Worm (Caenorhabditis elegans): ENCODE results near the gene F46C5.9.

Gene F46C5.9

DNA sequence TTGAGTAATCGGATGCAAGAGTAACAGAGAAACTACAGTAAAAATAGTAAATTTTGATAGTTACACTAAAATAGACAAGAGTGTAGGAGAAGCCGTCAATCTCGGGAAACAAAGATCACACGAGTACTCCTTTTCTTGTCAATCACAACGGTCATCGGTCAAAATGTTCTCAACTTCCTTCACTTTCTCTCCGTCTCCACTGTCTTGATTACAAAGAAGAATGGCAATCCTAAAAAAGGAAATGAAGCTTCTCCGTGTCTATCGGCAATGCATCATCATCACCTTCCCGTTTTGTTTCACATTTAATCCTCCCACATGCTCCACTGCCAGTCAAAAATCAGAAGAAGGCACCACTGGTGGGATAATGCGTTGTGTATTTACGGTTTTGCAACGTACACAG lies 10.8 kb downstream of the F46C5.9 start:
- no peak for TF ChIP-seq Y67H2A.10 (GFP tag; conservative IDR thresholded peaks at IDR 0.05)
- 0 out of 2 replicates have a peak, but pooled peaks have one; percentile 31 for TF ChIP-seq cebp-2 (GFP tag; IDR thresholded peaks at IDR 0.05)

DNA sequence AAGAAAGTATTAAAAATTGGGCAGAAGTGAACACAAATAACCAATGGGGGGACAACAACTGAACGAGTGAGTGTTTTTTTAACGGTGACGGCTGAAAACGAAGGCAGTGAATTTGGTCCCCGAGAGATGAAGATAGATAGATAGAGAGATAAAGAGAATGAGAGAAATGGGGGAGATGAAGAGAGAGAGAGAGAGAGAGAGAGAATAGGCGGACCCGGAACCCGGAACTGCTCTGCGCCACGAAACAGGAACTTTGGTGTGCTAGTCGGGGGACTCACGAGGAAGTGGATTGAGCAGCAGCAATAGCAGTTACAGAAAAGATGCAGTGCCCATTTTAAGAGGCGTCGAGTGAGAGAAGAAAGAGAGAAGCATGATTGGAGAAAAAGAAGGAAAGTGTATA lies 14.1 kb downstream of the F46C5.9 start:
- TF ChIP-seq B0261.1 (tag; optimal IDR thresholded peaks at IDR 0.05), result no peak
- TF ChIP-seq egrh-3 (GFP tag; IDR thresholded peaks at IDR 0.05), result peak; percentile 41; the same call in 1 of the 2 replicates
- TF ChIP-seq madf-3 (GFP tag; IDR thresholded peaks at IDR 0.05), result no peak
- peak; percentile 31 for TF ChIP-seq ZK185.1 (tag; optimal IDR thresholded peaks at IDR 0.05; ENCODE audit: poor library complexity, severe bottlenecking)
- TF ChIP-seq ceh-27 (GFP tag; optimal IDR thresholded peaks at IDR 0.05), result peak; percentile 79
- TF ChIP-seq hmg-20 (GFP tag; IDR thresholded peaks at IDR 0.05), result 0 out of 2 replicates have a peak, but pooled peaks have one; percentile 17
- TF ChIP-seq K12H6.12 (tag; optimal IDR thresholded peaks at IDR 0.05), result peak; percentile 94
- peak; percentile 66 for TF ChIP-seq chd-7 (tag; optimal IDR thresholded peaks at IDR 0.05)
- TF ChIP-seq C06A6.2 (GFP tag; conservative IDR thresholded peaks at IDR 0.05), result 0 out of 2 replicates have a peak, but pooled peaks have one; percentile 17
- TF ChIP-seq lsl-1 (GFP tag; optimal IDR thresholded peaks at IDR 0.05), result no peak
- TF ChIP-seq fkh-3 (tag; optimal IDR thresholded peaks at IDR 0.05), result no peak
- TF ChIP-seq attf-5 (GFP tag; optimal IDR thresholded peaks at IDR 0.05), result peak; percentile 26
- peak; percentile 63 for TF ChIP-seq somi-1 (GFP tag; optimal IDR thresholded peaks at IDR 0.05)
- peak; percentile 8 for TF ChIP-seq madf-10 (tag; optimal IDR thresholded peaks at IDR 0.05)
- TF ChIP-seq ztf-18 (tag; optimal IDR thresholded peaks at IDR 0.05), result peak; percentile 5

DNA sequence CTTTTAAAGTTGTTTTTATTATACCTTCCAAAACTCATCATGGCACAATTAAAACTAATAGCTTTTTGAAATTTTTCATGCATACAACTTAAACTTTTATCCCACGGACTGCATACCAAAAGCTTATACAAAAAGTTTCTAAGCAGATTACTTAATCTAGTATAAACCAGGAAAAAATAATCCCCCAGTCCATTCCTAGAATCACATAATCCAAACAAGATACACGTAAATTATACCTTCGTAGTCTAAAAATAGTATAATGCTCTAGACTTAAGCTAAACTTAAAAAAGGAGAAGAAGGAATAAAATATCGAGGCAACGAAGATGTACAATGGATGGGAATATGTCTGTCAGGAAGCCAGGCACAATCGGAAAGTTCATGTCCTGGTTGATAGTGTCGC lies 15.3 kb downstream of the F46C5.9 start:
- no peak for TF ChIP-seq bed-1 (GFP tag; IDR thresholded peaks at IDR 0.05)
- TF ChIP-seq F55B11.4 (tag; optimal IDR thresholded peaks at IDR 0.05; ENCODE audit: borderline replicate concordance, insufficient read depth), result no peak

DNA sequence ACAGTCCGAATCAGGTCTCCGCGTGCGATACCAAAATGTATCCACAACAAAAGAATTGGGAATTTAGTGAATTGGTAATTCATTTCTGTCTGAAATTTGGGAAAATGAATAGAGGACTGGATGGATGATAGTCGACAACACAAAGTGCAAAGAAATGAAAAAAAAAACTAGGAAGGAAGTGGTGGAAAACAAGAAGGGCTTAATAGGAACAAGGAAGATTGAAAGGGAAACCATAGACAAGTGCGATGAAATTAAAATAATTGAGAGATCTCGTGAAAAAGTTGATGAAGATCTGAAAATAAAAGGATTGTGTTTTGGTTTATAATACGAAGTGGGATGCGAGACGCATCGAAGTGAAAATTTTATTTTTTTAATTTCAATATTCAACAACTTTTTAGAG lies 16.5 kb downstream of the F46C5.9 start, which contains the start of gene F07H5.7:
Gene F07H5.7, minus strand, starts transcription at position 101 of the 400 bp plus-strand sequence.
- TF ChIP-seq F57A8.1 (GFP tag; optimal IDR thresholded peaks at IDR 0.05), result no peak
- TF ChIP-seq nfya-1 (tag; optimal IDR thresholded peaks at IDR 0.05; ENCODE audit: borderline replicate concordance, insufficient read depth), result no peak
- TF ChIP-seq hlh-26 (GFP tag; conservative IDR thresholded peaks at IDR 0.05), result no peak

DNA sequence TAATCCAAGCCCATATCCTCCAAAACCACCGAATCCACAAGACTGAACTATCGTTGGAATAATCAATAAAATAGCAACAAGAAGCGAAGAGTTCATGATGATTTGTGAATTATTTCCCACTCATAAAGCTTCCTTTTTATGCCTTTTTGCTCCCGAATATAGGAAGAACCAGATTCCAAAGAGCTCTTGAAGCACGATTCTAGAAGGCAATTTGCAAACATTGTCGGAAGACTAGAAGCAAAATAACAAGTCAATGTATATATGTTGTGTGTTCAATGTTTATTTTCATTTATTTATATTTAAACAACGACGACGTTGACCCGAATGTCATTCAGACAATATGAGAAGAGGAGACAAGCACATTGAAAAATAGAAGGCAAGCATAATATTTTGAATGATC lies 17.9 kb downstream of the F46C5.9 start, which contains the start of gene idpa-2:
Gene idpa-2, minus strand, starts transcription at position 101 of the 400 bp plus-strand sequence.
- TF ChIP-seq nhr-80 (tag; optimal IDR thresholded peaks at IDR 0.05), result no peak
- no peak for TF ChIP-seq nfya-1 (tag; optimal IDR thresholded peaks at IDR 0.05; ENCODE audit: borderline replicate concordance, insufficient read depth)
- TF ChIP-seq tlf-1 (GFP tag; optimal IDR thresholded peaks at IDR 0.05), result no peak
- no peak for TF ChIP-seq cebp-2 (GFP tag; IDR thresholded peaks at IDR 0.05)
- TF ChIP-seq Y53F4B.3 (GFP tag; IDR thresholded peaks at IDR 0.05), result no peak
- no peak for TF ChIP-seq sptf-2 (GFP tag; optimal IDR thresholded peaks at IDR 0.05)
- no peak for TF ChIP-seq snpc-1.3 (tag; optimal IDR thresholded peaks at IDR 0.05; ENCODE audit: insufficient read depth)

DNA sequence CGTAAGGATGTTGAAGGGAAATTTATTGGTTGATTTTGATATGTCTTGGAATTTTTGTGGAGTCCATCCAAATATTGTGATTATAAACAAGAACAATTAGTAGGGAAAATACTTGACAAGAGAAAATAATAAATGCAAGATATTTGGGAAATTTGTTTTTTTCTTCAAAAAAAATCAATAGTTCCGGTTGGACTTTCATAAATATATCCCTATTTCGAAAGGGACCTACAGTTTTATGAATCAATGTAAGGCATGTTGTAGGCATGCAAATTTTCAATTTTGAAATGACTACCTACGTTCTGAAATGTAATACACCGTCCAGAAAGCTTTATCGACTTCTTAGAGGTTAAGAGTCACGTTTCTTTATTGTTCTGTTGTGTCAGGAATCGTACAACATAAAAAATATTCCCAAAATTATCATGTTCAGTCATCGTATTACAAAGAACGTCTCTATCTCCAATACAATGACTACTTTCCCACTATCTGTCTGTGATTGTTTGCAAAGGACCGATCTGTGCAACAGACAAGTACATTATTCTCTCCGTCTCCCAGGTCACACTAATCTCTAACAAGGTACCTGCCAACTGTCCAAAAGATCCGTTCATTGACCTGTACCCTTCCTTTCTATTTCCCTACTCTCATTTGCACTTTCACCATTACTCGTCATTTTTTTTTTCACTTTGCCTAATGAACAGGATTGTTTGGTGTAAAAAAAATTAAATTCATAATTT lies 20.5 kb downstream of the F46C5.9 start, which contains the start of gene F07H5.13:
Gene F07H5.13, plus strand, starts transcription at position 730 of the 731 bp plus-strand sequence.
- no peak for TF ChIP-seq mcd-1 (GFP tag; IDR thresholded peaks at IDR 0.05)
- no peak for TF ChIP-seq unc-130 (GFP tag; optimal IDR thresholded peaks at IDR 0.05)
- TF ChIP-seq madf-3 (GFP tag; IDR thresholded peaks at IDR 0.05), result no peak
- TF ChIP-seq Y53F4B.3 (GFP tag; IDR thresholded peaks at IDR 0.05), result no peak
- no peak for TF ChIP-seq cebp-2 (GFP tag; IDR thresholded peaks at IDR 0.05)
- TF ChIP-seq ztf-3 (GFP tag; optimal IDR thresholded peaks at IDR 0.05), result peak; percentile 11
- no peak for TF ChIP-seq C17E4.6 (GFP tag; IDR thresholded peaks at IDR 0.05)
- no peak for TF ChIP-seq F33H1.4 (GFP tag; IDR thresholded peaks at IDR 0.05)
- no peak for TF ChIP-seq madf-8 (GFP tag; conservative IDR thresholded peaks at IDR 0.05)
- TF ChIP-seq madf-10 (tag; optimal IDR thresholded peaks at IDR 0.05), result peak; percentile 33
- TF ChIP-seq F23B12.7 (tag; optimal IDR thresholded peaks at IDR 0.05; ENCODE audit: insufficient read depth), result no peak
- TF ChIP-seq gei-17 (GFP tag; optimal IDR thresholded peaks at IDR 0.05), result no peak
- TF ChIP-seq fkh-3 (tag; optimal IDR thresholded peaks at IDR 0.05), result no peak
- no peak for TF ChIP-seq lag-1 (GFP tag; IDR thresholded peaks at IDR 0.05)
- TF ChIP-seq mes-4 (tag; optimal IDR thresholded peaks at IDR 0.05), result no peak
- no peak for TF ChIP-seq D2030.7 (GFP tag; IDR thresholded peaks at IDR 0.05)
- TF ChIP-seq attf-5 (GFP tag; optimal IDR thresholded peaks at IDR 0.05), result no peak
